Fruit fly (Drosophila melanogaster) whole organism, embryonic: ENCODE results near the gene CG8119.

ENCODE experiments used
- Atf3 ChIP-seq: fragments of 200-800 bp; sonication (Bioruptor generic); optimal IDR thresholded peaks from 3 replicates; lab custom pipeline; 2016; ENCODE audit warnings: missing biosample characterization, missing genetic modification characterization
- CG10147 ChIP-seq: fragments of 200-800 bp; sonication (Bioruptor generic); optimal IDR thresholded peaks from 2 replicates; lab custom pipeline; 2019; ENCODE audit warnings: missing biosample characterization, mild to moderate bottlenecking, missing genetic modification characterization, moderate library complexity
- CG10209 ChIP-seq: fragments of 200-800 bp; sonication (Bioruptor generic); optimal IDR thresholded peaks from 3 replicates; lab custom pipeline; 2017; ENCODE audit warnings: missing biosample characterization, mild to moderate bottlenecking, missing genetic modification characterization, missing genetic modification reagents
- CG10565 ChIP-seq: fragments of 200-800 bp; sonication (Bioruptor generic); optimal IDR thresholded peaks from 3 replicates; lab custom pipeline; 2016; ENCODE audit warnings: missing biosample characterization, mild to moderate bottlenecking, missing genetic modification characterization
- CG11093 ChIP-seq: fragments of 200-800 bp; sonication (Bioruptor generic); IDR thresholded peaks from 3 replicates; pipeline ENCODE4 v1.3.6; 2022; ENCODE audit warnings: missing biosample characterization, missing genetic modification characterization
- CG15073 ChIP-seq: fragments of 200-800 bp; sonication (Bioruptor generic); optimal IDR thresholded peaks from 2 replicates; lab custom pipeline; 2016; ENCODE audit warnings: missing biosample characterization, missing genetic modification characterization
- CG1647 ChIP-seq: fragments of 200-800 bp; sonication (Bioruptor generic); optimal IDR thresholded peaks from 3 replicates; lab custom pipeline; 2016; ENCODE audit warnings: missing biosample characterization, missing genetic modification characterization
- CG16863 ChIP-seq: fragments of 200-800 bp; sonication (Bioruptor generic); optimal IDR thresholded peaks from 3 replicates; lab custom pipeline; 2016; ENCODE audit warnings: missing biosample characterization, missing genetic modification characterization
- CG17186 ChIP-seq: fragments of 200-800 bp; sonication (Bioruptor generic); optimal IDR thresholded peaks from 3 replicates; lab custom pipeline; 2017; ENCODE audit warnings: missing biosample characterization, missing genetic modification reagents, missing genetic modification characterization
- CG32772 ChIP-seq: fragments of 200-800 bp; sonication (Bioruptor generic); IDR thresholded peaks from 2 replicates; pipeline ENCODE4 v1.3.6; 2022; ENCODE audit warnings: missing biosample characterization, missing genetic modification characterization
- CG4854 ChIP-seq: fragments of 200-800 bp; sonication (Bioruptor generic); optimal IDR thresholded peaks from 2 replicates; lab custom pipeline; 2016; ENCODE audit warnings: missing biosample characterization, missing genetic modification characterization, inconsistent platforms
- CG6175 ChIP-seq: fragments of 200-800 bp; sonication (Bioruptor generic); IDR thresholded peaks from 3 replicates; pipeline ENCODE4 v1.3.6; 2022; ENCODE audit warnings: missing biosample characterization, missing genetic modification characterization
- CG6854 ChIP-seq: fragments of 200-800 bp; sonication (Bioruptor generic); optimal IDR thresholded peaks from 3 replicates; lab custom pipeline; 2017; ENCODE audit warnings: missing biosample characterization, mild to moderate bottlenecking, missing genetic modification characterization
- CG8478 ChIP-seq: fragments of >200 bp; optimal IDR thresholded peaks from 2 replicates; lab custom pipeline; 2018
- CG9817 ChIP-seq: fragments of 200-800 bp; sonication (Bioruptor generic); optimal IDR thresholded peaks from 2 replicates; lab custom pipeline; 2018; ENCODE audit warnings: missing biosample characterization, mild to moderate bottlenecking, missing genetic modification characterization, moderate library complexity
- CHES-1-like ChIP-seq: fragments of 200-800 bp; sonication (Bioruptor generic); optimal IDR thresholded peaks from 2 replicates; lab custom pipeline; 2016; ENCODE audit warnings: missing biosample characterization, missing genetic modification characterization
- Chrac-16 ChIP-seq: fragments of 200-800 bp; sonication (Bioruptor generic); optimal IDR thresholded peaks from 3 replicates; lab custom pipeline; 2016; ENCODE audit warnings: missing biosample characterization, missing genetic modification characterization
- CkIIα-i1 ChIP-seq: fragments of 200-800 bp; sonication (Bioruptor generic); IDR thresholded peaks from 2 replicates; pipeline ENCODE4 v1.3.6; 2022; ENCODE audit warnings: missing biosample characterization, missing genetic modification characterization
- Doc2 ChIP-seq: fragments of 200-800 bp; sonication (Bioruptor generic); IDR thresholded peaks from 2 replicates; pipeline ENCODE4 v1.3.6; 2022; ENCODE audit warnings: missing biosample characterization, missing genetic modification characterization
- HmgD ChIP-seq: fragments of 200-800 bp; sonication (Bioruptor generic); optimal IDR thresholded peaks from 3 replicates; lab custom pipeline; 2016; ENCODE audit warnings: missing biosample characterization, missing genetic modification characterization
- Hr51 ChIP-seq, 2 experiments: fragments of 200-800 bp; sonication (Bioruptor generic); optimal IDR thresholded peaks; 2 replicates in 1 of 2; 3 replicates in 1 of 2; lab custom pipeline; 2016 to 2018; ENCODE audit warnings: missing biosample characterization in 2 of 2, missing genetic modification characterization in 2 of 2, mild to moderate bottlenecking in 1 of 2, moderate library complexity in 1 of 2
- MTF-1 ChIP-seq: fragments of 200-800 bp; sonication (Bioruptor generic); optimal IDR thresholded peaks from 2 replicates; lab custom pipeline; 2018; ENCODE audit warnings: missing biosample characterization, mild to moderate bottlenecking, missing genetic modification characterization, borderline replicate concordance
- Oaz ChIP-seq: fragments of 200-800 bp; sonication (Bioruptor generic); IDR thresholded peaks from 2 replicates; pipeline ENCODE4 v1.3.6; 2022; ENCODE audit warnings: missing biosample characterization, missing genetic modification characterization
- PHDP ChIP-seq: fragments of 200-800 bp; sonication (Bioruptor generic); optimal IDR thresholded peaks from 3 replicates; lab custom pipeline; 2018; ENCODE audit warnings: missing biosample characterization, mild to moderate bottlenecking, missing genetic modification characterization, moderate library complexity
- Pdp1 ChIP-seq, 2 experiments: fragments of 200-800 bp; sonication (Bioruptor generic); optimal IDR thresholded peaks; 3 replicates each; lab custom pipeline; 2016; ENCODE audit warnings: missing biosample characterization in 2 of 2, missing genetic modification characterization in 2 of 2, mild to moderate bottlenecking in 1 of 2, moderate library complexity in 1 of 2
- Sox100B ChIP-seq: fragments of 200-800 bp; sonication (Bioruptor generic); optimal IDR thresholded peaks from 3 replicates; lab custom pipeline; 2018; ENCODE audit warnings: missing biosample characterization, mild to moderate bottlenecking, missing genetic modification characterization
- Stat92E ChIP-seq, 3 experiments: fragments of >200 bp in 2 of 3; fragments of 200-800 bp in 1 of 3; sonication (Bioruptor generic) in 1 of 3; optimal IDR thresholded peaks; 2 replicates each; lab custom pipeline; 2017 to 2019; ENCODE audit warnings: missing biosample characterization in 3 of 3, missing genetic modification characterization in 3 of 3, mild to moderate bottlenecking in 1 of 3, moderate library complexity in 1 of 3
- Taf1 ChIP-seq: fragments of 200-800 bp; sonication (Bioruptor generic); IDR thresholded peaks from 2 replicates; pipeline ENCODE4 v1.3.6; 2022; ENCODE audit warnings: missing biosample characterization, missing genetic modification characterization
- YL-1 ChIP-seq: fragments of 200-800 bp; sonication (Bioruptor generic); optimal IDR thresholded peaks from 3 replicates; lab custom pipeline; 2017; ENCODE audit warnings: missing biosample characterization, mild to moderate bottlenecking, missing genetic modification characterization
- ase ChIP-seq: fragments of 200-800 bp; sonication (Bioruptor generic); IDR thresholded peaks from 3 replicates; pipeline ENCODE4 v1.3.6; 2022; ENCODE audit warnings: missing biosample characterization, missing genetic modification characterization
- az2 ChIP-seq: fragments of 200-800 bp; sonication (Bioruptor generic); optimal IDR thresholded peaks from 3 replicates; lab custom pipeline; 2016; ENCODE audit warnings: missing biosample characterization, missing genetic modification characterization
- btn ChIP-seq: fragments of 200-800 bp; sonication (Bioruptor generic); optimal IDR thresholded peaks from 2 replicates; lab custom pipeline; 2016; ENCODE audit warnings: missing biosample characterization, missing genetic modification characterization
- cwo ChIP-seq: fragments of 200-800 bp; sonication (Bioruptor generic); optimal IDR thresholded peaks from 3 replicates; lab custom pipeline; 2017; ENCODE audit warnings: missing biosample characterization, missing genetic modification characterization, mild to moderate bottlenecking, moderate library complexity, missing genetic modification reagents
- da ChIP-seq: fragments of 200-800 bp; sonication (Bioruptor generic); optimal IDR thresholded peaks from 2 replicates; lab custom pipeline; 2016; ENCODE audit warnings: missing biosample characterization, missing genetic modification characterization
- danr ChIP-seq: fragments of 200-800 bp; sonication (Bioruptor generic); IDR thresholded peaks from 2 replicates; pipeline ENCODE4 v1.3.6; 2022; ENCODE audit warnings: missing biosample characterization, missing genetic modification characterization
- disco-r ChIP-seq: fragments of 200-800 bp; sonication (Bioruptor generic); optimal IDR thresholded peaks from 2 replicates; lab custom pipeline; 2016; ENCODE audit warnings: missing biosample characterization, missing genetic modification characterization
- gfzf ChIP-seq: fragments of 200-800 bp; sonication (Bioruptor generic); optimal IDR thresholded peaks from 2 replicates; lab custom pipeline; 2016; ENCODE audit warnings: missing biosample characterization, mild to moderate bottlenecking, missing genetic modification characterization, moderate library complexity
- ind ChIP-seq: fragments of 200-800 bp; sonication (Bioruptor generic); optimal IDR thresholded peaks from 3 replicates; lab custom pipeline; 2016; ENCODE audit warnings: missing biosample characterization, missing genetic modification characterization
- mirr ChIP-seq: fragments of 200-800 bp; sonication (Bioruptor generic); optimal IDR thresholded peaks from 3 replicates; lab custom pipeline; 2018; ENCODE audit warnings: missing biosample characterization, mild to moderate bottlenecking, missing genetic modification characterization
- onecut ChIP-seq: fragments of 200-800 bp; sonication (Bioruptor generic); IDR thresholded peaks from 2 replicates; pipeline ENCODE4 v1.3.6; 2022; ENCODE audit warnings: missing biosample characterization, missing genetic modification characterization
- pb ChIP-seq: fragments of 200-800 bp; sonication (Bioruptor generic); optimal IDR thresholded peaks from 3 replicates; lab custom pipeline; 2016; ENCODE audit warnings: missing biosample characterization, missing genetic modification characterization
- pho ChIP-seq: fragments of 200-800 bp; sonication (Bioruptor generic); optimal IDR thresholded peaks from 2 replicates; lab custom pipeline; 2016; ENCODE audit warnings: missing biosample characterization, missing genetic modification characterization
- prd ChIP-seq, 3 experiments: fragments of >200 bp in 2 of 3; fragments of 200-800 bp in 1 of 3; sonication (Bioruptor generic) in 1 of 3; optimal IDR thresholded peaks in 2 of 3; IDR thresholded peaks in 1 of 3; 2 replicates in 2 of 3; 3 replicates in 1 of 3; pipeline versions ENCODE4 v1.3.6 to Lab custom; 2017 to 2022; ENCODE audit warnings: missing biosample characterization in 1 of 3, missing genetic modification characterization in 1 of 3
- pros ChIP-seq: fragments of 200-800 bp; sonication (Bioruptor generic); optimal IDR thresholded peaks from 3 replicates; lab custom pipeline; 2019; ENCODE audit warnings: missing biosample characterization, mild to moderate bottlenecking, missing genetic modification characterization, moderate library complexity
- run ChIP-seq: fragments of 200-800 bp; sonication (Bioruptor generic); optimal IDR thresholded peaks from 3 replicates; lab custom pipeline; 2018; ENCODE audit warnings: missing biosample characterization, mild to moderate bottlenecking, missing genetic modification characterization
- schlank ChIP-seq: fragments of 200-800 bp; sonication (Bioruptor generic); optimal IDR thresholded peaks from 2 replicates; lab custom pipeline; 2018; ENCODE audit warnings: missing biosample characterization, mild to moderate bottlenecking, missing genetic modification characterization
- sob ChIP-seq: fragments of 200-800 bp; sonication (Bioruptor generic); IDR thresholded peaks from 2 replicates; pipeline ENCODE4 v1.3.6; 2022; ENCODE audit warnings: missing biosample characterization, missing genetic modification characterization
- sqz ChIP-seq: fragments of 200-800 bp; sonication (Bioruptor generic); optimal IDR thresholded peaks from 3 replicates; lab custom pipeline; 2018; ENCODE audit warnings: missing biosample characterization, mild to moderate bottlenecking, missing genetic modification characterization
- tll ChIP-seq, 2 experiments: fragments of 200-800 bp in 1 of 2; fragments of >200 bp in 1 of 2; sonication (Bioruptor generic) in 1 of 2; optimal IDR thresholded peaks; 2 replicates each; lab custom pipeline; 2017 to 2019; ENCODE audit warnings: missing biosample characterization in 2 of 2, missing genetic modification characterization in 2 of 2, mild to moderate bottlenecking in 1 of 2, moderate library complexity in 1 of 2

The CG8119 gene

DNA sequence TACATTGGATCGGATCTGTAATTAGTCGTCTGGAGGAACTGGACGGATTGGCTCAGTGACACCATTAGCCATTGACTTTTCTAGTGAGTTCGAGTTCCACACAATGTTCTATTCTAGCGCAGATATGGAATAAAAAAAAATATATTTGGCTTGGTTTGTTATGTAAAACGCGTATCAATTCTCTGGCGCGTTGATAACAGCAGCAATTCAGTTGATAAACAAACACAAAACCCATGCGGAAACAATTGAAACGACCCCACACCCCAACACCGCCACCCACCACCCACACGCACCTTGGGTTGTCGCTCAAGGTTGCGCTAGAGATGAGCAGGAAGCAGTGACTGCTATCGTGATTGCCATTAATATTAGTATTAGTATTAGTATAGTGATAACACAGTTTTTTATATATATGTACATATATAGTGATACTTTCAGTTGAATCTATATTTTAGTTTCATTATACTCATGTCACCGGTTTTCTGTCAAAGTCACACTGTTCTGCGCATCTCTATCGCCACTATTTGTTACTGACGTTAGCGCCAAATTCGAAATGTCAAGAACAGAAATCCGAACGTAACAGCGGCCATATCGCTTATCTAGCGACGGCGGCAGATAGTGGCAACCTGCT is 35.3 kb downstream of the CG8119 start (continued):
- TF ChIP-seq CG15073 (GFP tag; lab: Kevin White, UChicago): peak; percentile 43
- TF ChIP-seq Chrac-16 (GFP tag; lab: Kevin White, UChicago): peak; percentile 88
- TF ChIP-seq danr (GFP tag; lab: Robert Waterston, UW): peak; percentile 84
- TF ChIP-seq Stat92E (GFP tag; optimal IDR thresholded peaks at IDR 0.05; lab: Kevin White, UChicago): peak in 1 of 3 experiments; percentile 47
- TF ChIP-seq CG32772 (GFP tag; lab: Robert Waterston, UW): peak; percentile 93
- peak; percentile 40 for TF ChIP-seq YL-1
- TF ChIP-seq Hr51 (GFP tag; optimal IDR thresholded peaks at IDR 0.05; lab: Kevin White, UChicago): peak; percentile 31 to 88
- TF ChIP-seq CG16863: no peak
- peak; percentile 76 for TF ChIP-seq onecut (GFP tag; lab: Robert Waterston, UW)
- TF ChIP-seq pros: peak; percentile 7
- peak; percentile 80 for TF ChIP-seq schlank (tag; lab: Kevin White, UChicago)
- peak; percentile 84 for TF ChIP-seq Oaz (GFP tag; lab: Robert Waterston, UW)
- TF ChIP-seq sob (GFP tag; lab: Robert Waterston, UW): peak; percentile 97
- peak; percentile 94 for TF ChIP-seq cwo (GFP tag; lab: Kevin White, UChicago)
- TF ChIP-seq run (tag; lab: Kevin White, UChicago): peak; percentile 72
- TF ChIP-seq PHDP: peak; percentile 93
- TF ChIP-seq MTF-1 (GFP tag; lab: Kevin White, UChicago): peak; percentile 85
- peak; percentile 82 for TF ChIP-seq mirr (GFP tag; lab: Kevin White, UChicago)
- TF ChIP-seq CG1647 (GFP tag; lab: Kevin White, UChicago): peak; percentile 68
- TF ChIP-seq Doc2: peak; percentile 71
- peak; percentile 94 for TF ChIP-seq ind (GFP tag; lab: Kevin White, UChicago)
- no peak for TF ChIP-seq gfzf (GFP tag; lab: Kevin White, UChicago)
- peak; percentile 93 for TF ChIP-seq CG6175 (GFP tag; lab: Robert Waterston, UW)
- TF ChIP-seq CG10565: peak; percentile 43
- TF ChIP-seq Pdp1 (GFP tag; optimal IDR thresholded peaks at IDR 0.05; lab: Kevin White, UChicago): peak; percentile 69 to 80
- no peak for TF ChIP-seq CHES-1-like (GFP tag; lab: Kevin White, UChicago)
- peak; percentile 92 for TF ChIP-seq Taf1
- TF ChIP-seq tll (GFP tag; optimal IDR thresholded peaks at IDR 0.05; lab: Kevin White, UChicago): no peak
- TF ChIP-seq CG11093 (GFP tag; lab: Robert Waterston, UW): peak; percentile 87
- peak; percentile 88 for TF ChIP-seq CG10209 (GFP tag; lab: Kevin White, UChicago)
- peak; percentile 30; the same call in 1 of the 2 replicates for TF ChIP-seq CkIIα-i1 (GFP tag; lab: Robert Waterston, UW)
- no peak for TF ChIP-seq pb (GFP tag; lab: Kevin White, UChicago)
- peak; percentile 84 for TF ChIP-seq Sox100B (GFP tag; lab: Kevin White, UChicago)
- no peak for TF ChIP-seq Atf3 (GFP tag; lab: Kevin White, UChicago)
- peak; percentile 90 for TF ChIP-seq CG6854 (GFP tag; lab: Kevin White, UChicago)
- peak; percentile 92 for TF ChIP-seq CG10147 (GFP tag; lab: Kevin White, UChicago)
- TF ChIP-seq btn (GFP tag; lab: Kevin White, UChicago): no peak
- peak; percentile 67 for TF ChIP-seq CG4854
- TF ChIP-seq CG8478: no peak
- TF ChIP-seq sqz (GFP tag; lab: Kevin White, UChicago): peak; percentile 37
- TF ChIP-seq pho (GFP tag; lab: Kevin White, UChicago): peak; percentile 61
- no peak for TF ChIP-seq prd (optimal IDR thresholded peaks at IDR 0.05; lab: Kevin White, UChicago)
- peak; percentile 97 for TF ChIP-seq prd (GFP tag; IDR thresholded peaks at IDR 0.05; lab: Robert Waterston, UW)
- peak; percentile 9 for TF ChIP-seq disco-r (GFP tag; lab: Kevin White, UChicago)
- TF ChIP-seq az2 (GFP tag; lab: Kevin White, UChicago): peak; percentile 88
- TF ChIP-seq CG9817 (tag; lab: Kevin White, UChicago): peak; percentile 93
- TF ChIP-seq da (GFP tag; lab: Kevin White, UChicago): no peak
- no peak for TF ChIP-seq HmgD (GFP tag; lab: Kevin White, UChicago)
- peak; percentile 78 for TF ChIP-seq CG17186 (GFP tag; lab: Kevin White, UChicago)
- TF ChIP-seq ase: peak; percentile 93
